Fruit fly (Drosophila melanogaster) whole organism, embryonic: ENCODE measurements around the gene amn.

Source experiments
- B-H2 ChIP-seq: fragments of 200-800 bp; sonication (Bioruptor generic); optimal IDR thresholded peaks from 2 replicates; lab custom pipeline; 2018; ENCODE audit warnings: missing biosample characterization, mild to moderate bottlenecking, missing genetic modification characterization
- Bteb2 ChIP-seq: fragments of 200-800 bp; sonication (Bioruptor generic); optimal IDR thresholded peaks from 2 replicates; lab custom pipeline; 2016; ENCODE audit warnings: missing biosample characterization, missing genetic modification characterization
- CG10274 ChIP-seq: fragments of 200-800 bp; sonication (Bioruptor generic); optimal IDR thresholded peaks from 3 replicates; lab custom pipeline; 2017; ENCODE audit warnings: missing biosample characterization, mild to moderate bottlenecking, missing genetic modification characterization
- CG11456 ChIP-seq: fragments of 200-800 bp; sonication (Bioruptor generic); IDR thresholded peaks from 3 replicates; pipeline ENCODE4 v1.3.6; 2022; ENCODE audit warnings: missing biosample characterization, missing genetic modification characterization
- CG11504 ChIP-seq: fragments of 200-800 bp; sonication (Bioruptor generic); optimal IDR thresholded peaks from 3 replicates; lab custom pipeline; 2019; ENCODE audit warnings: missing biosample characterization, mild to moderate bottlenecking, missing genetic modification characterization, moderate library complexity
- CG15269 ChIP-seq: fragments of 200-800 bp; sonication (Bioruptor generic); optimal IDR thresholded peaks from 2 replicates; lab custom pipeline; 2018; ENCODE audit warnings: missing biosample characterization, mild to moderate bottlenecking, missing genetic modification characterization, moderate library complexity
- CG1603 ChIP-seq: fragments of 200-800 bp; sonication (Bioruptor generic); optimal IDR thresholded peaks from 2 replicates; lab custom pipeline; 2019; ENCODE audit warnings: missing biosample characterization, mild to moderate bottlenecking, missing genetic modification characterization, moderate library complexity
- CG2116 ChIP-seq: fragments of 200-800 bp; sonication (Bioruptor generic); optimal IDR thresholded peaks from 3 replicates; lab custom pipeline; 2018; ENCODE audit warnings: missing biosample characterization, mild to moderate bottlenecking, missing genetic modification characterization
- CG30431 ChIP-seq: fragments of 200-800 bp; sonication (Bioruptor generic); optimal IDR thresholded peaks from 2 replicates; lab custom pipeline; 2017; ENCODE audit warnings: missing biosample characterization, missing genetic modification characterization
- CG32532 ChIP-seq: fragments of 200-800 bp; sonication (Bioruptor generic); IDR thresholded peaks from 2 replicates; pipeline ENCODE4 v1.3.6; 2022; ENCODE audit warnings: missing biosample characterization, missing genetic modification characterization
- CG3726 ChIP-seq: fragments of 200-800 bp; sonication (Bioruptor generic); IDR thresholded peaks from 3 replicates; pipeline ENCODE4, ENCODE4 v1.3.6; 2022; ENCODE audit warnings: missing biosample characterization, missing genetic modification characterization
- CG42726 ChIP-seq: fragments of 200-800 bp; sonication (Bioruptor generic); IDR thresholded peaks from 2 replicates; pipeline ENCODE4 v1.3.6; 2022; ENCODE audit warnings: missing biosample characterization, missing genetic modification characterization; ENCODE audit not compliant: partially characterized antibody
- CG4424 ChIP-seq: fragments of 200-800 bp; sonication (Bioruptor generic); optimal IDR thresholded peaks from 3 replicates; lab custom pipeline; 2016; ENCODE audit warnings: missing biosample characterization, missing genetic modification characterization
- CG7556 ChIP-seq: fragments of 200-800 bp; sonication (Bioruptor generic); optimal IDR thresholded peaks from 2 replicates; lab custom pipeline; 2017; ENCODE audit warnings: missing biosample characterization, mild to moderate bottlenecking, missing genetic modification characterization
- CG7839 ChIP-seq: fragments of 200-800 bp; sonication (Bioruptor generic); optimal IDR thresholded peaks from 3 replicates; lab custom pipeline; 2018; ENCODE audit warnings: missing biosample characterization, mild to moderate bottlenecking, missing genetic modification characterization, moderate library complexity
- CG8359 ChIP-seq: fragments of 200-800 bp; sonication (Bioruptor generic); optimal IDR thresholded peaks from 2 replicates; lab custom pipeline; 2017; ENCODE audit warnings: missing biosample characterization, mild to moderate bottlenecking, missing genetic modification characterization, borderline replicate concordance
- Dad ChIP-seq: fragments of 200-800 bp; sonication (Bioruptor generic); optimal IDR thresholded peaks from 3 replicates; lab custom pipeline; 2016; ENCODE audit warnings: missing biosample characterization, missing genetic modification characterization
- Dp ChIP-seq: fragments of 200-800 bp; sonication (Bioruptor generic); optimal IDR thresholded peaks from 2 replicates; lab custom pipeline; 2018; ENCODE audit warnings: missing biosample characterization, mild to moderate bottlenecking, missing genetic modification characterization, moderate library complexity
- Dref ChIP-seq: fragments of 200-800 bp; sonication (Bioruptor generic); IDR thresholded peaks from 2 replicates; pipeline ENCODE4 v1.3.6; 2022; ENCODE audit warnings: missing biosample characterization, missing genetic modification characterization
- E2f1 ChIP-seq: fragments of 200-800 bp; sonication (Bioruptor generic); IDR thresholded peaks from 2 replicates; pipeline ENCODE4 v1.3.6; 2022; ENCODE audit warnings: missing biosample characterization, missing genetic modification characterization
- H15 ChIP-seq: fragments of 200-800 bp; sonication (Bioruptor generic); IDR thresholded peaks from 3 replicates; pipeline ENCODE4 v1.3.6; 2022; ENCODE audit warnings: missing biosample characterization, missing genetic modification characterization
- HLHmδ ChIP-seq: fragments of 200-800 bp; sonication (Bioruptor generic); optimal IDR thresholded peaks from 2 replicates; lab custom pipeline; 2018; ENCODE audit warnings: missing biosample characterization, mild to moderate bottlenecking, missing genetic modification characterization, moderate library complexity
- Kr ChIP-seq: fragments of 200-800 bp; sonication (Bioruptor generic); optimal IDR thresholded peaks from 2 replicates; lab custom pipeline; 2017; ENCODE audit warnings: missing biosample characterization, mild to moderate bottlenecking, missing genetic modification characterization
- Meics ChIP-seq: fragments of 200-800 bp; sonication (Bioruptor generic); optimal IDR thresholded peaks from 2 replicates; lab custom pipeline; 2017; ENCODE audit warnings: missing biosample characterization, mild to moderate bottlenecking, missing genetic modification characterization
- Nf-YB ChIP-seq: fragments of 200-800 bp; sonication (Bioruptor generic); optimal IDR thresholded peaks from 3 replicates; lab custom pipeline; 2019; ENCODE audit warnings: missing biosample characterization, mild to moderate bottlenecking, missing genetic modification characterization, moderate library complexity
- Ravus ChIP-seq: fragments of 200-800 bp; sonication (Bioruptor generic); IDR thresholded peaks from 2 replicates; pipeline ENCODE4 v1.3.6; 2022; ENCODE audit warnings: missing biosample characterization, missing genetic modification characterization
- Side ChIP-seq: fragments of 200-800 bp; sonication (Bioruptor generic); optimal IDR thresholded peaks from 2 replicates; lab custom pipeline; 2016; ENCODE audit warnings: missing biosample characterization, missing genetic modification characterization
- Ssrp ChIP-seq: fragments of 200-800 bp; sonication (Bioruptor generic); optimal IDR thresholded peaks from 2 replicates; lab custom pipeline; 2018; ENCODE audit warnings: missing biosample characterization, mild to moderate bottlenecking, missing genetic modification characterization, moderate library complexity
- Tbp ChIP-seq: fragments of >200 bp; optimal IDR thresholded peaks from 2 replicates; lab custom pipeline; 2018; ENCODE audit warnings: missing biosample characterization, missing genetic modification characterization
- Vsx1 ChIP-seq: fragments of 200-800 bp; sonication (Bioruptor generic); optimal IDR thresholded peaks from 2 replicates; lab custom pipeline; 2017; ENCODE audit warnings: missing biosample characterization, mild to moderate bottlenecking, missing genetic modification characterization, missing genetic modification reagents
- abd-A ChIP-seq: fragments of 200-800 bp; sonication (Bioruptor generic); optimal IDR thresholded peaks from 3 replicates; lab custom pipeline; 2019; ENCODE audit warnings: missing biosample characterization, mild to moderate bottlenecking, missing genetic modification characterization, moderate library complexity
- ara ChIP-seq: fragments of 200-800 bp; sonication (Bioruptor generic); IDR thresholded peaks from 2 replicates; pipeline ENCODE4 v1.3.6; 2022; ENCODE audit warnings: missing biosample characterization, missing genetic modification characterization
- ash1 ChIP-seq: fragments of 200-800 bp; sonication (Bioruptor generic); optimal IDR thresholded peaks from 2 replicates; lab custom pipeline; 2018; ENCODE audit warnings: missing biosample characterization, mild to moderate bottlenecking, missing genetic modification characterization
- ato ChIP-seq: fragments of 200-800 bp; sonication (Bioruptor generic); IDR thresholded peaks from 2 replicates; pipeline ENCODE4 v1.3.6; 2022; ENCODE audit warnings: missing biosample characterization, missing genetic modification characterization; ENCODE audit not compliant: partially characterized antibody
- bowl ChIP-seq: fragments of 200-800 bp; sonication (Bioruptor generic); IDR thresholded peaks from 2 replicates; pipeline ENCODE4 v1.3.6; 2022; ENCODE audit warnings: missing biosample characterization, missing genetic modification characterization
- cad ChIP-seq: fragments of >200 bp; optimal IDR thresholded peaks from 2 replicates; lab custom pipeline; 2017; ENCODE audit warnings: missing biosample characterization, missing genetic modification characterization
- dmrt99B ChIP-seq: fragments of 200-800 bp; sonication (Bioruptor generic); optimal IDR thresholded peaks from 2 replicates; lab custom pipeline; 2018; ENCODE audit warnings: missing biosample characterization, mild to moderate bottlenecking, missing genetic modification characterization, moderate library complexity
- en ChIP-seq: fragments of 200-800 bp; sonication (Bioruptor generic); optimal IDR thresholded peaks from 2 replicates; lab custom pipeline; 2016; ENCODE audit warnings: missing biosample characterization, missing genetic modification characterization
- ham ChIP-seq: fragments of 200-800 bp; sonication (Bioruptor generic); IDR thresholded peaks from 2 replicates; pipeline ENCODE4 v1.3.6; 2022; ENCODE audit warnings: missing biosample characterization, missing genetic modification characterization
- hb ChIP-seq: fragments of 200-800 bp; sonication (Bioruptor generic); IDR thresholded peaks from 3 replicates; pipeline ENCODE4 v1.3.6; 2022; ENCODE audit warnings: missing biosample characterization, missing genetic modification characterization; ENCODE audit not compliant: partially characterized antibody
- insv ChIP-seq, 2 experiments: fragments of 200-800 bp; sonication (Bioruptor generic); optimal IDR thresholded peaks; 3 replicates each; lab custom pipeline; 2016 to 2018; ENCODE audit warnings: missing biosample characterization in 2 of 2, missing genetic modification characterization in 2 of 2
- inv ChIP-seq: fragments of 200-800 bp; sonication (Bioruptor generic); IDR thresholded peaks from 2 replicates; pipeline ENCODE4 v1.3.6; 2022; ENCODE audit warnings: missing biosample characterization, missing genetic modification characterization; ENCODE audit not compliant: partially characterized antibody
- mam ChIP-seq: fragments of 200-800 bp; sonication (Bioruptor generic); optimal IDR thresholded peaks from 3 replicates; lab custom pipeline; 2016; ENCODE audit warnings: missing biosample characterization, missing genetic modification characterization
- nerfin-2 ChIP-seq: fragments of 200-800 bp; sonication (Bioruptor generic); IDR thresholded peaks from 2 replicates; pipeline ENCODE4 v1.3.6; 2022; ENCODE audit warnings: missing biosample characterization, missing genetic modification characterization; ENCODE audit not compliant: partially characterized antibody
- pzg ChIP-seq: fragments of 200-800 bp; sonication (Bioruptor generic); optimal IDR thresholded peaks from 3 replicates; lab custom pipeline; 2018; ENCODE audit warnings: missing biosample characterization, mild to moderate bottlenecking, missing genetic modification characterization, moderate library complexity
- run ChIP-seq: fragments of 200-800 bp; sonication (Bioruptor generic); optimal IDR thresholded peaks from 3 replicates; lab custom pipeline; 2018; ENCODE audit warnings: missing biosample characterization, mild to moderate bottlenecking, missing genetic modification characterization
- sens-2 ChIP-seq: fragments of 200-800 bp; sonication (Bioruptor generic); IDR thresholded peaks from 2 replicates; pipeline ENCODE4 v1.3.6; 2022; ENCODE audit warnings: missing biosample characterization, missing genetic modification characterization
- sim ChIP-seq: fragments of 200-800 bp; sonication (Bioruptor generic); IDR thresholded peaks from 2 replicates; pipeline ENCODE4 v1.3.6; 2022; ENCODE audit warnings: missing biosample characterization, missing genetic modification characterization

amn gene

dm6 chrX:19850503-19851094 is 39.3 kb downstream of the amn start (continued):
- TF ChIP-seq hb (GFP tag; lab: Robert Waterston, UW), result no peak
- TF ChIP-seq H15 (GFP tag; lab: Robert Waterston, UW), result peak; percentile 85
- no peak for TF ChIP-seq abd-A
- TF ChIP-seq Dref (GFP tag; lab: Robert Waterston, UW), result no peak
- TF ChIP-seq sens-2 (GFP tag; lab: Robert Waterston, UW), result peak; percentile 83
- peak; percentile 26; the same call in 1 of the 2 replicates for TF ChIP-seq bowl (GFP tag; lab: Robert Waterston, UW)
- no peak for TF ChIP-seq Tbp (GFP tag; lab: Kevin White, UChicago)
- TF ChIP-seq CG32532, result peak; percentile 78
- TF ChIP-seq CG42726 (GFP tag; lab: Robert Waterston, UW), result no peak
- no peak for TF ChIP-seq ato (GFP tag; lab: Robert Waterston, UW)
- peak; percentile 71 for TF ChIP-seq sim (GFP tag; lab: Robert Waterston, UW)
- peak; percentile 93 for TF ChIP-seq CG11504 (tag; lab: Kevin White, UChicago)
- TF ChIP-seq insv (GFP tag; optimal IDR thresholded peaks at IDR 0.05; lab: Kevin White, UChicago), result no peak
- peak; percentile 45 for TF ChIP-seq HLHmδ
- TF ChIP-seq CG8359 (GFP tag; lab: Kevin White, UChicago), result peak; percentile 81
- TF ChIP-seq Vsx1 (GFP tag; lab: Kevin White, UChicago), result no peak
- no peak for TF ChIP-seq Dp (GFP tag; lab: Kevin White, UChicago)

dm6 chrX:19848342-19848793 is 41.5 kb downstream of the amn start:
- no peak; the same call in 1 of the 2 replicates for TF ChIP-seq Ravus (GFP tag; lab: Robert Waterston, UW)
- TF ChIP-seq CG10274 (GFP tag; lab: Kevin White, UChicago), result no peak
- TF ChIP-seq Nf-YB (GFP tag; lab: Kevin White, UChicago), result no peak
- peak; percentile 67 for TF ChIP-seq CG7839
- 0 out of 2 replicates have a peak, but pooled peaks have one; percentile 50 for TF ChIP-seq CG42726 (GFP tag; lab: Robert Waterston, UW)
- no peak for TF ChIP-seq ham (GFP tag; lab: Robert Waterston, UW)
- TF ChIP-seq Kr (GFP tag; lab: Kevin White, UChicago), result no peak
- peak; percentile 68 for TF ChIP-seq CG15269 (tag; lab: Kevin White, UChicago)
- TF ChIP-seq CG30431 (GFP tag; lab: Kevin White, UChicago), result peak; percentile 47
- peak; percentile 80 for TF ChIP-seq mam (GFP tag; lab: Kevin White, UChicago)
- TF ChIP-seq Bteb2, result peak; percentile 23
- peak; percentile 68 for TF ChIP-seq ash1 (GFP tag; lab: Kevin White, UChicago)
- TF ChIP-seq cad (GFP tag; lab: Kevin White, UChicago), result no peak
- peak; percentile 82 for TF ChIP-seq CG1603
- TF ChIP-seq dmrt99B (tag; lab: Kevin White, UChicago), result peak; percentile 60
- peak; percentile 56 for TF ChIP-seq CG7556 (GFP tag; lab: Kevin White, UChicago)
- TF ChIP-seq CG3726 (GFP tag; lab: Robert Waterston, UW), result 0 out of 3 replicates have a peak, but pooled peaks have one; percentile 20
- TF ChIP-seq CG2116, result peak; percentile 56
- peak; percentile 52 for TF ChIP-seq en (GFP tag; lab: Kevin White, UChicago)
- TF ChIP-seq CG4424 (GFP tag; lab: Kevin White, UChicago), result peak; percentile 65
- peak; percentile 85 for TF ChIP-seq CG11456 (GFP tag; lab: Robert Waterston, UW)
- TF ChIP-seq B-H2 (GFP tag; lab: Kevin White, UChicago), result no peak
- peak; percentile 65 for TF ChIP-seq E2f1 (GFP tag; lab: Robert Waterston, UW)
- TF ChIP-seq Ssrp (tag; lab: Kevin White, UChicago), result peak; percentile 58
- TF ChIP-seq Dad (GFP tag; lab: Kevin White, UChicago), result peak; percentile 68
- TF ChIP-seq inv (GFP tag; lab: Robert Waterston, UW), result peak; percentile 30; the same call in 1 of the 2 replicates
- no peak for TF ChIP-seq nerfin-2
- peak; percentile 59 for TF ChIP-seq pzg (GFP tag; lab: Kevin White, UChicago)
- peak; percentile 25; the same call in 1 of the 2 replicates for TF ChIP-seq ara
- TF ChIP-seq run (tag; lab: Kevin White, UChicago), result peak; percentile 7
- peak; percentile 73 for TF ChIP-seq Side (GFP tag; lab: Kevin White, UChicago)
- TF ChIP-seq Meics, result peak; percentile 63
